Worm (Caenorhabditis elegans) whole organism, midembryonic: ENCODE measurements around the gene tsp-1.

Source experiments
- flt-1 ChIP-seq: fragments of 200-800 bp; sonication (Bioruptor generic); IDR thresholded peaks from 2 replicates; pipeline ENCODE4 v1.3.6; 2022; ENCODE audit warnings: missing genetic modification characterization, missing compliant biosample characterization
- med-1 ChIP-seq: sonication (generic microtip); optimal IDR thresholded peaks from 2 replicates; lab custom pipeline; 2017; ENCODE audit warnings: missing genetic modification characterization, mild to moderate bottlenecking, missing compliant biosample characterization, antibody characterized with exemption, missing genetic modification reagents; ENCODE audit not compliant: insufficient read depth
- ztf-29 ChIP-seq: fragments of 200-800 bp; sonication (Bioruptor generic); IDR thresholded peaks from 2 replicates; pipeline ENCODE4 v1.3.6; 2022; ENCODE audit warnings: missing genetic modification reagents, missing genetic modification characterization, missing compliant biosample characterization

DNA sequence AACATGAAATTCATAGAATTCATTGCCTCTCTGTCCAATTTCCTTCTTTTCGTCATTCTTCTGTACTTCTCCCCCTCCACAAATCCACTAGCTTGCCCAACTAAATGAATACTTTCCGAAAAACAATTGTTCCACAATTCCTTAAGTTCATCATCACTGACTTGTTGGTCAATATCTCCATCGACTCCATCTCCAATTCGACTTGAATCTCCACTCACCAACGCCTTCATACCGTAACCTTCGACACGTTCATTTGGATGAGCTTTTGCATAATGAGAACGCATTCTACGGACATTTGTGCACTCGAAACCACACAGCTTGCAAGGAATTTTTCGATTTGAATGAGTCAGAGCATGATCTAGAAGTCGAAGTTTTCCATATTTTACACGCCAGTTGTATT, 1.7 kb upstream of the tsp-1 start:
- TF ChIP-seq flt-1 (GFP tag; lab: Robert Waterston, UW), result no peak
- no peak for TF ChIP-seq ztf-29
- TF ChIP-seq med-1 (GFP tag; lab: Kevin White, UChicago), result no peak
